Fruit fly (Drosophila melanogaster): Measurements from ENCODE around the gene comm.

DNA sequence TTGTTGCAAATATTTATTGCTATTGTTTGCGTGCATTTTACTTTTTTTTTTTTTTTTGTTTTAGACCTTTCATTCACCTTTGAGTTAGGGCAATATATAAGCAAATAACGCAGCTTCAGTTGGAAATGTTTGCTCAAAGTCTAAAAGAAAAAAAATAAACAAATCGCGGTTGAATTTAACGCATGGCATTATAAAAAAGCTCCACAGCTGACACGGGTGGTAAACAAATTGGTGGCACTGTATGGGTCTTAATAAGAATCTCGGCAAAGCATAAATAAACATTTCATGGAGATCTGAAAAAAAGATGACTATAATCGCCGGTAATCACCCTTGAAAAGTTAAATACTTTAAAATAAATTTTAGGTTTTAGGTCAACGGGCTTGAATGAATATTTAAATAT is 33.8 kb downstream of the comm start:
- TF ChIP-seq CG8478 (optimal IDR thresholded peaks at IDR 0.05) (no peak), pan (optimal IDR thresholded peaks at IDR 0.05) (no peak), EcR (GFP tag; optimal IDR thresholded peaks at IDR 0.05) (no peak), Dll (optimal IDR thresholded peaks at IDR 0.05) (no peak)
